Worm (Caenorhabditis elegans) whole organism, L4 larva: ENCODE measurements around the gene T11F9.7.
A peak's percentile ranks its signal among the peaks of the same experiment; 100 is the strongest.

Experiments used
- F37D6.2 ChIP-seq: sonication (generic microtip); optimal IDR thresholded peaks from 2 replicates; lab custom pipeline; 2016; ENCODE audit warnings: mild to moderate bottlenecking, missing genetic modification characterization, missing compliant biosample characterization
- R02D3.7 ChIP-seq: fragments of 150-350 bp; sonication (generic microtip); optimal IDR thresholded peaks from 3 replicates; lab custom pipeline; 2014; ENCODE audit warnings: missing biosample characterization, missing genetic modification characterization
- T20F7.1 ChIP-seq: fragments of 200-800 bp; sonication (Bioruptor generic); optimal IDR thresholded peaks from 2 replicates; lab custom pipeline; 2018; ENCODE audit warnings: mild to moderate bottlenecking, missing genetic modification characterization, missing compliant biosample characterization
- Y5F2A.4 ChIP-seq: fragments of 200-800 bp; sonication (Bioruptor generic); optimal IDR thresholded peaks from 2 replicates; lab custom pipeline; 2018; ENCODE audit warnings: mild to moderate bottlenecking, missing genetic modification characterization, missing compliant biosample characterization
- ZK546.5 ChIP-seq, 2 experiments: sonication (generic microtip); optimal IDR thresholded peaks; 2 replicates each; lab custom pipeline; 2017; ENCODE audit warnings: missing biosample characterization in 2 of 2, missing genetic modification characterization in 2 of 2
- ama-1 ChIP-seq: fragments of 150-350 bp; optimal IDR thresholded peaks from 2 replicates; lab custom pipeline; 2014; ENCODE audit warnings: inconsistent platforms, mixed read lengths
- attf-4 ChIP-seq: sonication (generic microtip); optimal IDR thresholded peaks from 3 replicates; lab custom pipeline; 2017; ENCODE audit warnings: missing biosample characterization, missing genetic modification characterization
- ceh-28 ChIP-seq: fragments of 150-350 bp; optimal IDR thresholded peaks from 2 replicates; lab custom pipeline; 2014; ENCODE audit warnings: missing biosample characterization, missing genetic modification reagents, missing genetic modification characterization
- ceh-32 ChIP-seq: sonication (generic microtip); optimal IDR thresholded peaks from 2 replicates; lab custom pipeline; 2016; ENCODE audit warnings: mild to moderate bottlenecking, missing genetic modification characterization, missing compliant biosample characterization; ENCODE audit not compliant: poor library complexity
- ces-1 ChIP-seq: fragments of 150-350 bp; sonication (generic microtip); optimal IDR thresholded peaks from 4 replicates; lab custom pipeline; 2014; ENCODE audit warnings: missing biosample characterization, missing genetic modification reagents, missing genetic modification characterization
- daf-19 ChIP-seq: fragments of 200-800 bp; sonication (Bioruptor generic); conservative IDR thresholded peaks from 2 replicates; pipeline ENCODE4 v1.3.6; 2022; ENCODE audit warnings: missing genetic modification characterization, missing compliant biosample characterization
- dmd-6 ChIP-seq: fragments of 200-800 bp; sonication (Bioruptor generic); IDR thresholded peaks from 2 replicates; pipeline ENCODE4 v1.3.6; 2022; ENCODE audit warnings: missing genetic modification reagents, missing genetic modification characterization, missing compliant biosample characterization
- dmd-8 ChIP-seq: fragments of 200-800 bp; sonication (Bioruptor generic); IDR thresholded peaks from 2 replicates; pipeline ENCODE4 v1.3.6; 2022; ENCODE audit warnings: missing genetic modification characterization, missing compliant biosample characterization
- dpl-1 ChIP-seq: fragments of 150-350 bp; optimal IDR thresholded peaks from 2 replicates; lab custom pipeline; 2014; ENCODE audit warnings: missing biosample characterization, missing genetic modification reagents, missing genetic modification characterization
- egl-43 ChIP-seq: fragments of 200-800 bp; sonication (Bioruptor generic); IDR thresholded peaks from 2 replicates; pipeline ENCODE4 v1.3.6; 2022; ENCODE audit warnings: missing genetic modification reagents, missing genetic modification characterization, missing compliant biosample characterization
- fos-1 ChIP-seq: fragments of 150-350 bp; optimal IDR thresholded peaks from 2 replicates; lab custom pipeline; 2014; ENCODE audit warnings: missing biosample characterization, missing genetic modification characterization
- hlh-30 ChIP-seq: sonication (generic microtip); optimal IDR thresholded peaks from 2 replicates; lab custom pipeline; 2017; ENCODE audit warnings: antibody characterized with exemption, mild to moderate bottlenecking, missing genetic modification characterization, missing compliant biosample characterization; ENCODE audit not compliant: insufficient read depth
- hmg-1.1 ChIP-seq: fragments of 200-800 bp; sonication (Bioruptor generic); IDR thresholded peaks from 2 replicates; pipeline ENCODE4 v1.3.6; 2022; ENCODE audit warnings: missing genetic modification reagents, missing genetic modification characterization, missing compliant biosample characterization
- lin-13 ChIP-seq: fragments of 150-350 bp; optimal IDR thresholded peaks from 2 replicates; lab custom pipeline; 2014; ENCODE audit warnings: missing biosample characterization, missing genetic modification reagents, missing genetic modification characterization
- lsy-2 ChIP-seq, 2 experiments: fragments of 150-350 bp in 1 of 2; sonication (generic microtip) in 1 of 2; optimal IDR thresholded peaks; 2 replicates each; lab custom pipeline; 2014 to 2017; ENCODE audit warnings: missing biosample characterization in 2 of 2, missing genetic modification characterization in 2 of 2
- madf-9 ChIP-seq: fragments of 200-800 bp; sonication (Bioruptor generic); conservative IDR thresholded peaks from 2 replicates; pipeline ENCODE4 v1.3.6; 2022; ENCODE audit warnings: missing genetic modification reagents, missing genetic modification characterization, missing compliant biosample characterization
- mes-2 ChIP-seq: sonication (generic microtip); optimal IDR thresholded peaks from 2 replicates; lab custom pipeline; 2016; ENCODE audit warnings: missing genotype, mild to moderate bottlenecking, missing genetic modification characterization, missing compliant biosample characterization; ENCODE audit not compliant: poor library complexity, severe bottlenecking
- mxl-3 ChIP-seq: fragments of 200-800 bp; sonication (Bioruptor generic); optimal IDR thresholded peaks from 2 replicates; lab custom pipeline; 2018; ENCODE audit warnings: mild to moderate bottlenecking, missing genetic modification characterization, missing compliant biosample characterization
- nhr-111 ChIP-seq: fragments of 200-800 bp; sonication (Bioruptor generic); optimal IDR thresholded peaks from 2 replicates; lab custom pipeline; 2018; ENCODE audit warnings: mild to moderate bottlenecking, missing genetic modification characterization, missing compliant biosample characterization
- nhr-25 ChIP-seq: sonication (generic microtip); optimal IDR thresholded peaks from 2 replicates; lab custom pipeline; 2017; ENCODE audit warnings: missing genetic modification characterization, mild to moderate bottlenecking, missing compliant biosample characterization, antibody characterized with exemption, moderate library complexity, borderline replicate concordance; ENCODE audit not compliant: insufficient read depth
- nhr-28 ChIP-seq: fragments of 150-350 bp; optimal IDR thresholded peaks from 2 replicates; lab custom pipeline; 2014; ENCODE audit warnings: missing biosample characterization, missing genetic modification characterization
- nhr-41 ChIP-seq: fragments of 200-800 bp; sonication (Bioruptor generic); IDR thresholded peaks from 2 replicates; pipeline ENCODE4 v1.3.6; 2022; ENCODE audit warnings: missing genetic modification reagents, missing genetic modification characterization, missing compliant biosample characterization
- nhr-42 ChIP-seq: fragments of 200-800 bp; sonication (Bioruptor generic); IDR thresholded peaks from 2 replicates; pipeline ENCODE4 v1.3.6; 2022; ENCODE audit warnings: missing genetic modification characterization, missing compliant biosample characterization
- nhr-76 ChIP-seq: fragments of 150-350 bp; optimal IDR thresholded peaks from 2 replicates; lab custom pipeline; 2014; ENCODE audit warnings: missing biosample characterization, missing genetic modification characterization
- nhr-77 ChIP-seq: fragments of 150-350 bp; optimal IDR thresholded peaks from 2 replicates; lab custom pipeline; 2014; ENCODE audit warnings: missing biosample characterization, missing genetic modification characterization
- php-3 ChIP-seq: fragments of 200-800 bp; sonication (Bioruptor generic); IDR thresholded peaks from 2 replicates; pipeline ENCODE4 v1.3.6; 2022; ENCODE audit warnings: missing genetic modification reagents, missing genetic modification characterization, missing compliant biosample characterization
- pqm-1 ChIP-seq: sonication (generic microtip); optimal IDR thresholded peaks from 2 replicates; lab custom pipeline; 2017; ENCODE audit warnings: missing biosample characterization, missing genetic modification characterization
- saeg-2 ChIP-seq: fragments of 200-800 bp; sonication (Bioruptor generic); IDR thresholded peaks from 2 replicates; pipeline ENCODE4 v1.3.6; 2022; ENCODE audit warnings: missing genetic modification reagents, missing genetic modification characterization, missing compliant biosample characterization
- skn-1 ChIP-seq: fragments of 150-350 bp; optimal IDR thresholded peaks from 2 replicates; lab custom pipeline; 2014; ENCODE audit warnings: missing biosample characterization, missing genetic modification characterization
- snpc-1.2 ChIP-seq: fragments of 200-800 bp; sonication (Bioruptor generic); IDR thresholded peaks from 2 replicates; pipeline ENCODE4 v1.3.6; 2022; ENCODE audit warnings: missing genetic modification reagents, missing genetic modification characterization, missing compliant biosample characterization
- spr-1 ChIP-seq: sonication (generic microtip); optimal IDR thresholded peaks from 2 replicates; lab custom pipeline; 2016; ENCODE audit warnings: mild to moderate bottlenecking, missing genetic modification characterization, missing compliant biosample characterization
- tra-1 ChIP-seq: fragments of 200-800 bp; sonication (Bioruptor generic); IDR thresholded peaks from 2 replicates; pipeline ENCODE4 v1.3.6; 2022; ENCODE audit warnings: missing genetic modification reagents, missing genetic modification characterization, missing compliant biosample characterization
- unc-39 ChIP-seq: sonication (generic microtip); optimal IDR thresholded peaks from 2 replicates; lab custom pipeline; 2017; ENCODE audit warnings: missing biosample characterization, missing genetic modification characterization
- unc-62 ChIP-seq, 3 experiments: fragments of 150-350 bp in 1 of 3; sonication (generic microtip); optimal IDR thresholded peaks in 2 of 3; peaks in 1 of 3; 1 replicate in 1 of 3; 2 replicates in 2 of 3; lab custom pipeline; 2014 to 2017; ENCODE audit warnings: missing biosample characterization in 3 of 3, missing genetic modification characterization in 3 of 3, missing genetic modification reagents in 3 of 3, missing genotype in 1 of 3
- zfp-2 ChIP-seq: sonication (generic microtip); optimal IDR thresholded peaks from 2 replicates; lab custom pipeline; 2016; ENCODE audit warnings: mild to moderate bottlenecking, missing genetic modification characterization, missing compliant biosample characterization
- zfp-3 ChIP-seq: fragments of 200-800 bp; sonication (Bioruptor generic); conservative IDR thresholded peaks from 2 replicates; pipeline ENCODE4 v1.3.6; 2022; ENCODE audit warnings: missing genetic modification reagents, missing genetic modification characterization, missing compliant biosample characterization
- zip-2 ChIP-seq: fragments of 150-350 bp; optimal IDR thresholded peaks from 2 replicates; lab custom pipeline; 2014; ENCODE audit warnings: missing biosample characterization, missing genetic modification characterization
- ztf-11 ChIP-seq: fragments of 150-350 bp; optimal IDR thresholded peaks from 2 replicates; lab custom pipeline; 2014; ENCODE audit warnings: missing biosample characterization, missing genetic modification characterization

Gene T11F9.7

DNA sequence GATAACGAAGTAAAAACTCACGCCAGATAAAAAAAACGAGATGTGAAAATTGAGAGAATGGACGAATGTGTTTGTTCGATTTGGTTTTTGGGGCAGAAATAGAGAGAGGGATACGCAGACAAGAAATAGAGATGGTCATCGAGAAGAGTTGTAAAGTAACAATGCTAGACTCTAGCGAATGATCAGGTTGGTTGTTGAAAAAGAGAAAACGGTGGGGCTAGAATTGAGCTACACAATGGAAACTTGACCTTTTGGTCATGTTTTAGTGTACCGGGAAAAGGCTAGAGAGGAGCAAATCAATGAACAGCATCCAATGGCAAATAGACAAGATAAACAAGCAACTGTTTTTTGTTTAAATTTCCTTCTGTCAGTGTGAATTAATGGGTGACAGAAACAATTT lies 14.6 kb downstream of the T11F9.7 start, which contains the start of gene dhs-19:
dhs-19 (minus strand) TSS at position 101 of the 400 bp plus-strand sequence.
- peak in 1 of 2 experiments; percentile 81 for TF ChIP-seq unc-62 (GFP tag; optimal IDR thresholded peaks at IDR 0.05 in 1 of 2; lab: Kevin White, UChicago)
- TF ChIP-seq unc-62 (tag; optimal IDR thresholded peaks at IDR 0.05; lab: Kevin White, UChicago) = no peak
- no peak for TF ChIP-seq attf-4 (tag; lab: Kevin White, UChicago)

- TF ChIP-seq mes-2 (tag; lab: Kevin White, UChicago) (no peak), saeg-2 (no peak), php-3 (GFP tag; lab: Robert Waterston, UW) (no peak), fos-1 (tag; lab: Kevin White, UChicago) (no peak), daf-19 (no peak), egl-43 (GFP tag; lab: Robert Waterston, UW) (no peak), ZK546.5 (tag; optimal IDR thresholded peaks at IDR 0.05; lab: Kevin White, UChicago) (no peak), zfp-2 (tag; lab: Kevin White, UChicago) (no peak), F37D6.2 (tag; lab: Kevin White, UChicago) (no peak), lin-13 (GFP tag; lab: Kevin White, UChicago) (no peak), attf-4 (tag; lab: Kevin White, UChicago) (no peak), tra-1 (GFP tag; lab: Robert Waterston, UW) (no peak), dmd-8 (no peak), zfp-3 (no peak), nhr-77 (no peak), nhr-41 (GFP tag; lab: Robert Waterston, UW) (no peak)
Measured at ce11 chrV:11492456-11492855, 16.7 kb downstream of the T11F9.7 start, which contains the start of gene T11F9.21. T11F9.21 (plus strand) TSS chrV:11492756.

DNA sequence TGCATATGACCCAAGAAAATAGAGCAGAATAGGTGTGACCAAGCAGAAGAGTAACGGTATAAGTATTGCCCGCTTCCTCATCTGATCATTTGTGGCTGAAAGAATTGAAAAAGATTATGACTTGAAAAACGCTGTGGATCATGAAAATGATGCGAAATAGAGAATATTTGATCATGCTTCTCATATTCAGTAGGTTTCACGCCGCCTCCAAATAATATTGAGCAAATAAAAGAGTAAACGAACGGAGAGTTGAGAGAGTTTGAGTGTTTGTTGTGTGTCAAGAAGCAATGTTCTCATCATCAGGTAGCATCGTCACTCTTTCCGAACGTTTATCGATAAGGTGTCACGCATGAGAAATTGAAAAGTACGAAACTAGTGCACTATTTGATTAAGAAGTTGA lies 20.5 kb downstream of the T11F9.7 start, which contains the start of gene htrl-1:
htrl-1 (minus strand) TSS at position 101 of the 400 bp plus-strand sequence.
- TF ChIP-seq hmg-1.1 (GFP tag; lab: Robert Waterston, UW) (no peak), nhr-42 (GFP tag; lab: Robert Waterston, UW) (no peak), spr-1 (tag; lab: Kevin White, UChicago) (no peak)

ce11 chrV:11497475-11497874 lies 21.7 kb downstream of the T11F9.7 start:
- TF ChIP-seq skn-1 (no peak), Y5F2A.4 (GFP tag; lab: Kevin White, UChicago) (no peak), dpl-1 (GFP tag; lab: Kevin White, UChicago) (no peak), zip-2 (no peak), T20F7.1 (GFP tag; lab: Kevin White, UChicago) (no peak), R02D3.7 (tag; lab: Kevin White, UChicago) (no peak), unc-62 (GFP tag; optimal IDR thresholded peaks at IDR 0.05 in 1 of 2; lab: Kevin White, UChicago) (peak in 1 of 2 experiments; percentile 92), unc-62 (tag; optimal IDR thresholded peaks at IDR 0.05; lab: Kevin White, UChicago) (no peak)
- TF ChIP-seq, all 104 proteins: peak for 1

- TF ChIP-seq snpc-1.2 = no peak
- no peak for TF ChIP-seq ceh-28 (tag; lab: Kevin White, UChicago)
- peak; percentile 9 for TF ChIP-seq mxl-3 (GFP tag; lab: Kevin White, UChicago)
- TF ChIP-seq ama-1 = no peak
- no peak for TF ChIP-seq attf-4 (tag; lab: Kevin White, UChicago)
- TF ChIP-seq hmg-1.1 (GFP tag; lab: Robert Waterston, UW) = no peak
- peak; percentile 22 for TF ChIP-seq nhr-28
- TF ChIP-seq nhr-111 (GFP tag; lab: Kevin White, UChicago) = no peak
- no peak for TF ChIP-seq ztf-11 (tag; lab: Kevin White, UChicago)
- TF ChIP-seq nhr-76 (tag; lab: Kevin White, UChicago) = no peak
- TF ChIP-seq unc-62 (GFP tag; optimal IDR thresholded peaks at IDR 0.05 in 1 of 2; lab: Kevin White, UChicago) = peak in 1 of 2 experiments; percentile 92
- TF ChIP-seq unc-62 (tag; optimal IDR thresholded peaks at IDR 0.05; lab: Kevin White, UChicago) = no peak
- TF ChIP-seq nhr-41 (GFP tag; lab: Robert Waterston, UW) = no peak
- no peak for TF ChIP-seq F37D6.2 (tag; lab: Kevin White, UChicago)
- no peak for TF ChIP-seq dmd-6 (GFP tag; lab: Robert Waterston, UW)
- no peak for TF ChIP-seq ceh-32 (tag; lab: Kevin White, UChicago)
- no peak for TF ChIP-seq madf-9 (GFP tag; lab: Robert Waterston, UW)
- TF ChIP-seq hlh-30 = no peak
- TF ChIP-seq nhr-25 (tag; lab: Kevin White, UChicago) = no peak
- TF ChIP-seq unc-39 (tag; lab: Kevin White, UChicago) = no peak
- TF ChIP-seq ces-1 (GFP tag; lab: Kevin White, UChicago) = no peak
- no peak for TF ChIP-seq lsy-2 (tag; optimal IDR thresholded peaks at IDR 0.05; lab: Kevin White, UChicago)
- no peak for TF ChIP-seq pqm-1
Measured at ce11 chrV:11499786-11500185, 24.0 kb downstream of the T11F9.7 start.
